Worm (Caenorhabditis elegans) whole organism, L1 larva: Measurements from ENCODE around the gene H38K22.9.

Experiments used
- C34B4.2 ChIP-seq: sonication (generic microtip); optimal IDR thresholded peaks from 2 replicates; lab custom pipeline; 2017; ENCODE audit warnings: mild to moderate bottlenecking, missing genetic modification characterization, missing compliant biosample characterization
- ceh-90 ChIP-seq: sonication (generic microtip); optimal IDR thresholded peaks from 2 replicates; lab custom pipeline; 2016; ENCODE audit warnings: missing genetic modification characterization, missing compliant biosample characterization
- nhr-47 ChIP-seq: sonication (generic microtip); optimal IDR thresholded peaks from 2 replicates; lab custom pipeline; 2016; ENCODE audit warnings: mild to moderate bottlenecking, missing genetic modification characterization, moderate library complexity, missing compliant biosample characterization

DNA sequence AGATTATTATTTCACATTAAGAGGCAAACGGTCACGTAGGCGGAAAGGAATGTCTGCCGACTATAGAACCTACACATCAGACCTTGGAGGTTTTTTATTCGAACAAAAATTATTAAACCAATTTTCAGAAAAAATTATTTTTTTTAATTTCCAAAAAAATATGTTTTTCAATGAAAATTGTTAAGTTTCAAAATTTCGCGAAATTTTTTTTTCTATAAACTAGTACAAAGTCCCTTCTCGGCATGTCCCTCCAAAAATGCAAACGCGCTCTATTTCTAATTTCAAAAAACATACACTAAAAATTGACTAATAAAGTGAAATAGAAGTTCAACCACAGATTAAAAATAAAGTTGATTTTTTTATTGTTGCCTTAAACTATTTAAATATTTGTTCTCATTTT is 41.0 kb downstream of the H38K22.9 start, which contains the start of gene ckb-1:
- no peak for TF ChIP-seq nhr-47 (tag; lab: Kevin White, UChicago)
- no peak for TF ChIP-seq ceh-90 (tag; lab: Kevin White, UChicago)
- no peak for TF ChIP-seq C34B4.2 (tag; lab: Kevin White, UChicago)
